Fruit fly (Drosophila melanogaster) whole organism, embryonic: Measurements from ENCODE around the gene CG7484.

ENCODE experiments used
- Aef1 ChIP-seq: fragments of 200-800 bp; sonication (Bioruptor generic); IDR thresholded peaks from 3 replicates; pipeline ENCODE4 v1.3.6; 2022; ENCODE audit warnings: missing biosample characterization, missing genetic modification characterization
- Atf-2 ChIP-seq: fragments of 200-800 bp; sonication (Bioruptor generic); optimal IDR thresholded peaks from 2 replicates; lab custom pipeline; 2016; ENCODE audit warnings: missing biosample characterization, missing genetic modification characterization
- BtbVII ChIP-seq: fragments of 200-800 bp; sonication (Bioruptor generic); optimal IDR thresholded peaks from 3 replicates; lab custom pipeline; 2017; ENCODE audit warnings: missing biosample characterization, mild to moderate bottlenecking, missing genetic modification characterization
- CG10366 ChIP-seq: fragments of 200-800 bp; sonication (Bioruptor generic); IDR thresholded peaks from 2 replicates; pipeline ENCODE4 v1.3.6; 2022; ENCODE audit warnings: missing biosample characterization, missing genetic modification characterization
- CG13287 ChIP-seq: fragments of 200-800 bp; sonication (Bioruptor generic); IDR thresholded peaks from 2 replicates; pipeline ENCODE4 v1.3.6; 2022; ENCODE audit warnings: missing biosample characterization, missing genetic modification characterization; ENCODE audit not compliant: partially characterized antibody
- CG13775 ChIP-seq: fragments of 200-800 bp; sonication (Bioruptor generic); optimal IDR thresholded peaks from 3 replicates; lab custom pipeline; 2017; ENCODE audit warnings: missing biosample characterization, mild to moderate bottlenecking, missing genetic modification characterization
- CG15011 ChIP-seq: fragments of 200-800 bp; sonication (Bioruptor generic); optimal IDR thresholded peaks from 3 replicates; lab custom pipeline; 2018; ENCODE audit warnings: missing biosample characterization, mild to moderate bottlenecking, missing genetic modification characterization
- CG16813 ChIP-seq: fragments of 200-800 bp; sonication (Bioruptor generic); IDR thresholded peaks from 3 replicates; pipeline ENCODE4 v1.3.6; 2022; ENCODE audit warnings: missing biosample characterization, missing genetic modification characterization; ENCODE audit not compliant: partially characterized antibody
- CG16815 ChIP-seq: fragments of 200-800 bp; sonication (Bioruptor generic); optimal IDR thresholded peaks from 3 replicates; lab custom pipeline; 2017; ENCODE audit warnings: missing biosample characterization, mild to moderate bottlenecking, missing genetic modification characterization
- CG17829 ChIP-seq: fragments of 200-800 bp; optimal IDR thresholded peaks from 2 replicates; lab custom pipeline; 2019; ENCODE audit warnings: missing biosample characterization, mild to moderate bottlenecking, missing genetic modification characterization, moderate library complexity
- CG1832 ChIP-seq: fragments of 200-800 bp; sonication (Bioruptor generic); optimal IDR thresholded peaks from 2 replicates; lab custom pipeline; 2017; ENCODE audit warnings: missing biosample characterization, mild to moderate bottlenecking, missing genetic modification characterization, inconsistent platforms
- CG18764 ChIP-seq: fragments of 200-800 bp; sonication (Bioruptor generic); optimal IDR thresholded peaks from 3 replicates; lab custom pipeline; 2016; ENCODE audit warnings: missing biosample characterization, missing genetic modification characterization
- CG34422 ChIP-seq: fragments of 200-800 bp; sonication (Bioruptor generic); IDR thresholded peaks from 3 replicates; pipeline ENCODE4 v1.3.6; 2022; ENCODE audit warnings: missing biosample characterization, missing genetic modification characterization
- CG42726 ChIP-seq: fragments of 200-800 bp; sonication (Bioruptor generic); IDR thresholded peaks from 2 replicates; pipeline ENCODE4 v1.3.6; 2022; ENCODE audit warnings: missing biosample characterization, missing genetic modification characterization; ENCODE audit not compliant: partially characterized antibody
- CG4854 ChIP-seq: fragments of 200-800 bp; sonication (Bioruptor generic); optimal IDR thresholded peaks from 2 replicates; lab custom pipeline; 2016; ENCODE audit warnings: missing biosample characterization, missing genetic modification characterization, inconsistent platforms
- CG6683 ChIP-seq: fragments of 200-800 bp; sonication (Bioruptor generic); optimal IDR thresholded peaks from 2 replicates; lab custom pipeline; 2017; ENCODE audit warnings: missing biosample characterization, mild to moderate bottlenecking, missing genetic modification characterization, missing genetic modification reagents
- CG7839 ChIP-seq: fragments of 200-800 bp; sonication (Bioruptor generic); optimal IDR thresholded peaks from 3 replicates; lab custom pipeline; 2018; ENCODE audit warnings: missing biosample characterization, mild to moderate bottlenecking, missing genetic modification characterization, moderate library complexity
- CG8089 ChIP-seq: fragments of 200-800 bp; sonication (Bioruptor generic); optimal IDR thresholded peaks from 3 replicates; lab custom pipeline; 2016; ENCODE audit warnings: missing biosample characterization, missing genetic modification characterization
- Doc3 ChIP-seq: fragments of 200-800 bp; sonication (Bioruptor generic); IDR thresholded peaks from 3 replicates; pipeline ENCODE4 v1.3.6; 2022; ENCODE audit warnings: missing biosample characterization, missing genetic modification characterization; ENCODE audit not compliant: partially characterized antibody
- Hand ChIP-seq: fragments of 200-800 bp; sonication (Bioruptor generic); optimal IDR thresholded peaks from 2 replicates; lab custom pipeline; 2017; ENCODE audit warnings: mild to moderate bottlenecking, missing biosample characterization, missing genetic modification reagents, missing genetic modification characterization
- Hey ChIP-seq: fragments of 200-800 bp; sonication (Bioruptor generic); optimal IDR thresholded peaks from 3 replicates; lab custom pipeline; 2018; ENCODE audit warnings: missing biosample characterization, mild to moderate bottlenecking, missing genetic modification characterization
- NfI ChIP-seq: fragments of 200-800 bp; sonication (Bioruptor generic); optimal IDR thresholded peaks from 3 replicates; lab custom pipeline; 2018; ENCODE audit warnings: missing biosample characterization, mild to moderate bottlenecking, missing genetic modification characterization, moderate library complexity
- Ravus ChIP-seq: fragments of 200-800 bp; sonication (Bioruptor generic); IDR thresholded peaks from 2 replicates; pipeline ENCODE4 v1.3.6; 2022; ENCODE audit warnings: missing biosample characterization, missing genetic modification characterization
- Sry-δ ChIP-seq: fragments of 200-800 bp; sonication (Bioruptor generic); optimal IDR thresholded peaks from 2 replicates; lab custom pipeline; 2016; ENCODE audit warnings: missing biosample characterization, missing genetic modification characterization
- YL-1 ChIP-seq: fragments of 200-800 bp; sonication (Bioruptor generic); optimal IDR thresholded peaks from 3 replicates; lab custom pipeline; 2017; ENCODE audit warnings: missing biosample characterization, mild to moderate bottlenecking, missing genetic modification characterization
- abd-A ChIP-seq: fragments of 200-800 bp; sonication (Bioruptor generic); optimal IDR thresholded peaks from 3 replicates; lab custom pipeline; 2019; ENCODE audit warnings: missing biosample characterization, mild to moderate bottlenecking, missing genetic modification characterization, moderate library complexity
- ash1 ChIP-seq: fragments of 200-800 bp; sonication (Bioruptor generic); optimal IDR thresholded peaks from 2 replicates; lab custom pipeline; 2018; ENCODE audit warnings: missing biosample characterization, mild to moderate bottlenecking, missing genetic modification characterization
- bab2 ChIP-seq: fragments of 200-800 bp; sonication (Bioruptor generic); optimal IDR thresholded peaks from 2 replicates; lab custom pipeline; 2016; ENCODE audit warnings: missing biosample characterization, missing genetic modification characterization
- br ChIP-seq: fragments of >200 bp; optimal IDR thresholded peaks from 2 replicates; lab custom pipeline; 2017
- cad ChIP-seq: fragments of >200 bp; optimal IDR thresholded peaks from 2 replicates; lab custom pipeline; 2017; ENCODE audit warnings: missing biosample characterization, missing genetic modification characterization
- cato ChIP-seq: fragments of 200-800 bp; sonication (Bioruptor generic); optimal IDR thresholded peaks from 2 replicates; lab custom pipeline; 2016; ENCODE audit warnings: missing biosample characterization, missing genetic modification characterization, borderline replicate concordance
- dati ChIP-seq: fragments of 200-800 bp; sonication (Bioruptor generic); IDR thresholded peaks from 2 replicates; pipeline ENCODE4 v1.3.6; 2022; ENCODE audit warnings: missing biosample characterization, missing genetic modification characterization
- fd96Cb ChIP-seq: fragments of 200-800 bp; sonication (Bioruptor generic); optimal IDR thresholded peaks from 2 replicates; lab custom pipeline; 2018; ENCODE audit warnings: missing biosample characterization, mild to moderate bottlenecking, missing genetic modification characterization, moderate library complexity
- ham ChIP-seq: fragments of 200-800 bp; sonication (Bioruptor generic); IDR thresholded peaks from 2 replicates; pipeline ENCODE4 v1.3.6; 2022; ENCODE audit warnings: missing biosample characterization, missing genetic modification characterization
- her ChIP-seq: fragments of 200-800 bp; sonication (Bioruptor generic); optimal IDR thresholded peaks from 2 replicates; lab custom pipeline; 2016; ENCODE audit warnings: missing biosample characterization, missing genetic modification characterization
- insv ChIP-seq, 2 experiments: fragments of 200-800 bp; sonication (Bioruptor generic); optimal IDR thresholded peaks; 3 replicates each; lab custom pipeline; 2016 to 2018; ENCODE audit warnings: missing biosample characterization in 2 of 2, missing genetic modification characterization in 2 of 2
- mam ChIP-seq: fragments of 200-800 bp; sonication (Bioruptor generic); optimal IDR thresholded peaks from 3 replicates; lab custom pipeline; 2016; ENCODE audit warnings: missing biosample characterization, missing genetic modification characterization
- org-1 ChIP-seq: fragments of 200-800 bp; sonication (Bioruptor generic); optimal IDR thresholded peaks from 2 replicates; lab custom pipeline; 2017; ENCODE audit warnings: missing biosample characterization, missing genetic modification characterization
- p53 ChIP-seq: fragments of 200-800 bp; sonication (Bioruptor generic); optimal IDR thresholded peaks from 2 replicates; lab custom pipeline; 2016; ENCODE audit warnings: missing biosample characterization, missing genetic modification characterization
- pb ChIP-seq: fragments of 200-800 bp; sonication (Bioruptor generic); optimal IDR thresholded peaks from 3 replicates; lab custom pipeline; 2016; ENCODE audit warnings: missing biosample characterization, missing genetic modification characterization
- pho ChIP-seq: fragments of 200-800 bp; sonication (Bioruptor generic); optimal IDR thresholded peaks from 2 replicates; lab custom pipeline; 2016; ENCODE audit warnings: missing biosample characterization, missing genetic modification characterization
- run ChIP-seq: fragments of 200-800 bp; sonication (Bioruptor generic); optimal IDR thresholded peaks from 3 replicates; lab custom pipeline; 2018; ENCODE audit warnings: missing biosample characterization, mild to moderate bottlenecking, missing genetic modification characterization
- sd ChIP-seq: fragments of 200-800 bp; sonication (Bioruptor generic); optimal IDR thresholded peaks from 3 replicates; lab custom pipeline; 2018; ENCODE audit warnings: missing biosample characterization, mild to moderate bottlenecking, missing genetic modification characterization, moderate library complexity
- shn ChIP-seq: fragments of 200-800 bp; sonication (Bioruptor generic); optimal IDR thresholded peaks from 3 replicates; lab custom pipeline; 2016; ENCODE audit warnings: missing biosample characterization, missing genetic modification characterization
- trh ChIP-seq: fragments of 200-800 bp; sonication (Bioruptor generic); optimal IDR thresholded peaks from 2 replicates; lab custom pipeline; 2016; ENCODE audit warnings: missing biosample characterization, missing genetic modification characterization
- wek ChIP-seq: fragments of 200-800 bp; sonication (Bioruptor generic); optimal IDR thresholded peaks from 3 replicates; lab custom pipeline; 2018; ENCODE audit warnings: missing biosample characterization, mild to moderate bottlenecking, missing genetic modification characterization, moderate library complexity
- wor ChIP-seq: fragments of 200-800 bp; sonication (Bioruptor generic); IDR thresholded peaks from 2 replicates; pipeline ENCODE4 v1.3.6; 2022; ENCODE audit warnings: missing biosample characterization, missing genetic modification characterization
- zfh1 ChIP-seq: fragments of 200-800 bp; sonication (Bioruptor generic); IDR thresholded peaks from 3 replicates; pipeline ENCODE4 v1.3.6; 2022; ENCODE audit warnings: missing biosample characterization, missing genetic modification characterization

CG7484 gene

dm6 chr3L:17653701-17654667 lies at the start of gene CG7484, which contains the start of the genes Krn and Ndfip (continued):
- peak; percentile 98 for TF ChIP-seq Sry-δ (GFP tag; lab: Kevin White, UChicago)
- TF ChIP-seq fd96Cb (tag; lab: Kevin White, UChicago), result peak; percentile 86
- TF ChIP-seq shn (GFP tag; lab: Kevin White, UChicago), result peak; percentile 72
- peak; percentile 85 for TF ChIP-seq NfI
- TF ChIP-seq CG16815 (GFP tag; lab: Kevin White, UChicago), result peak; percentile 84
- peak; percentile 55 for TF ChIP-seq YL-1 (GFP tag; lab: Kevin White, UChicago)
- TF ChIP-seq CG10366 (GFP tag; lab: Robert Waterston, UW), result peak; percentile 80
- peak in 1 of 2 experiments; percentile 71 for TF ChIP-seq insv (GFP tag; optimal IDR thresholded peaks at IDR 0.05; lab: Kevin White, UChicago)
- TF ChIP-seq CG1832 (GFP tag; lab: Kevin White, UChicago), result no peak
- TF ChIP-seq abd-A (tag; lab: Kevin White, UChicago), result peak; percentile 86
- TF ChIP-seq Atf-2 (GFP tag; lab: Kevin White, UChicago), result peak; percentile 71
- TF ChIP-seq CG18764 (GFP tag; lab: Kevin White, UChicago), result peak; percentile 76
- peak; percentile 42 for TF ChIP-seq Hand (GFP tag; lab: Kevin White, UChicago)
- TF ChIP-seq CG34422 (GFP tag; lab: Robert Waterston, UW), result peak; percentile 86
- peak; percentile 92 for TF ChIP-seq CG13775 (GFP tag; lab: Kevin White, UChicago)
- peak; percentile 26 for TF ChIP-seq Ravus (GFP tag; lab: Robert Waterston, UW)
- peak; percentile 75 for TF ChIP-seq CG15011 (GFP tag; lab: Kevin White, UChicago)
- TF ChIP-seq Hey (tag; lab: Kevin White, UChicago), result peak; percentile 34
- TF ChIP-seq CG42726 (GFP tag; lab: Robert Waterston, UW), result peak; percentile 90
- peak; percentile 52 for TF ChIP-seq CG8089 (GFP tag; lab: Kevin White, UChicago)
- peak; percentile 90 for TF ChIP-seq CG7839 (tag; lab: Kevin White, UChicago)
- peak; percentile 85 for TF ChIP-seq Aef1 (GFP tag; lab: Robert Waterston, UW)
- TF ChIP-seq her (GFP tag; lab: Kevin White, UChicago), result peak; percentile 60
- no peak for TF ChIP-seq ash1 (GFP tag; lab: Kevin White, UChicago)
- no peak for TF ChIP-seq cad (GFP tag; lab: Kevin White, UChicago)
- TF ChIP-seq zfh1, result peak; percentile 81
- peak; percentile 85 for TF ChIP-seq mam (GFP tag; lab: Kevin White, UChicago)
- peak; percentile 52 for TF ChIP-seq CG4854 (GFP tag; lab: Kevin White, UChicago)
- peak; percentile 67 for TF ChIP-seq trh (GFP tag; lab: Kevin White, UChicago)
- TF ChIP-seq CG17829 (tag; lab: Kevin White, UChicago), result peak; percentile 92
- peak; percentile 56 for TF ChIP-seq CG6683 (GFP tag; lab: Kevin White, UChicago)
- peak; percentile 96 for TF ChIP-seq wek (GFP tag; lab: Kevin White, UChicago)
- TF ChIP-seq Doc3 (GFP tag; lab: Robert Waterston, UW), result peak; percentile 97
- peak; percentile 65 for TF ChIP-seq p53 (GFP tag; lab: Kevin White, UChicago)
- 0 out of 2 replicates have a peak, but pooled peaks have one; percentile 3 for TF ChIP-seq dati (GFP tag; lab: Robert Waterston, UW)
- TF ChIP-seq cato (GFP tag; lab: Kevin White, UChicago), result peak; percentile 82
- TF ChIP-seq CG16813, result peak; percentile 97
- TF ChIP-seq wor (GFP tag; lab: Robert Waterston, UW), result peak; percentile 62
- TF ChIP-seq pho (GFP tag; lab: Kevin White, UChicago), result peak; percentile 82
- 0 out of 2 replicates have a peak, but pooled peaks have one; percentile 59 for TF ChIP-seq ham
- TF ChIP-seq BtbVII (GFP tag; lab: Kevin White, UChicago), result peak; percentile 36
- peak; percentile 76 for TF ChIP-seq bab2 (GFP tag; lab: Kevin White, UChicago)
- TF ChIP-seq pb (GFP tag; lab: Kevin White, UChicago), result peak; percentile 49
- no peak for TF ChIP-seq br (lab: Kevin White, UChicago)
- TF ChIP-seq sd (tag; lab: Kevin White, UChicago), result peak; percentile 75
- TF ChIP-seq run, result peak; percentile 74
- TF ChIP-seq org-1 (GFP tag; lab: Kevin White, UChicago), result peak; percentile 59
- peak; percentile 97 for TF ChIP-seq CG13287 (GFP tag; lab: Robert Waterston, UW)
